Worm (Caenorhabditis elegans) whole organism, young adult: Measurements from ENCODE around the gene plg-1.
A peak's percentile ranks its signal among the peaks of the same experiment; 100 is the strongest.

Experiments
- B0035.1 ChIP-seq: sonication (generic microtip); optimal IDR thresholded peaks from 2 replicates; lab custom pipeline; 2016; ENCODE audit warnings: missing genetic modification characterization, mild to moderate bottlenecking, missing compliant biosample characterization, missing genotype, missing genetic modification reagents
- D2030.7 ChIP-seq: fragments of 200-800 bp; sonication (Bioruptor generic); IDR thresholded peaks from 2 replicates; pipeline ENCODE4 v1.3.6; 2022; ENCODE audit warnings: missing genetic modification reagents, missing genetic modification characterization, missing compliant biosample characterization
- F10E7.11 ChIP-seq: sonication (generic microtip); optimal IDR thresholded peaks from 2 replicates; lab custom pipeline; 2017; ENCODE audit warnings: mild to moderate bottlenecking, missing genetic modification characterization, moderate library complexity, missing compliant biosample characterization
- F33H1.4 ChIP-seq: fragments of 200-800 bp; sonication (Bioruptor generic); IDR thresholded peaks from 2 replicates; pipeline ENCODE4 v1.3.6; 2022; ENCODE audit warnings: missing genetic modification reagents, missing genetic modification characterization, missing compliant biosample characterization
- F39B2.1 ChIP-seq: fragments of 200-800 bp; sonication (Bioruptor generic); IDR thresholded peaks from 2 replicates; pipeline ENCODE4 v1.3.6; 2022; ENCODE audit warnings: missing genetic modification reagents, missing genetic modification characterization, missing compliant biosample characterization
- F49E8.2 ChIP-seq: sonication (generic microtip); optimal IDR thresholded peaks from 3 replicates; lab custom pipeline; 2017; ENCODE audit warnings: missing genetic modification characterization, mild to moderate bottlenecking, missing compliant biosample characterization, antibody characterized with exemption, moderate library complexity; ENCODE audit not compliant: insufficient read depth
- F52B5.7 ChIP-seq: sonication (generic microtip); optimal IDR thresholded peaks from 2 replicates; lab custom pipeline; 2016; ENCODE audit warnings: mild to moderate bottlenecking, missing genetic modification characterization, missing compliant biosample characterization
- F55B11.4 ChIP-seq: sonication (generic microtip); optimal IDR thresholded peaks from 2 replicates; lab custom pipeline; 2016; ENCODE audit warnings: missing compliant biosample characterization, missing genetic modification characterization, borderline replicate concordance; ENCODE audit not compliant: insufficient read depth
- F57A8.1 ChIP-seq: fragments of 200-800 bp; sonication (Bioruptor generic); optimal IDR thresholded peaks from 2 replicates; lab custom pipeline; 2018; ENCODE audit warnings: mild to moderate bottlenecking, missing genetic modification characterization, moderate library complexity, missing compliant biosample characterization
- K11D2.4 ChIP-seq: fragments of 200-800 bp; sonication (Bioruptor generic); IDR thresholded peaks from 2 replicates; pipeline ENCODE4 v1.3.6; 2022; ENCODE audit warnings: missing genetic modification reagents, missing genetic modification characterization, missing compliant biosample characterization
- T07F8.4 ChIP-seq: sonication (generic microtip); optimal IDR thresholded peaks from 2 replicates; lab custom pipeline; 2016; ENCODE audit warnings: mild to moderate bottlenecking, missing genetic modification characterization, moderate library complexity, missing compliant biosample characterization
- Y56A3A.18 ChIP-seq: fragments of 200-800 bp; sonication (Bioruptor generic); IDR thresholded peaks from 2 replicates; pipeline ENCODE4 v1.3.6; 2022; ENCODE audit warnings: missing genetic modification reagents, missing genetic modification characterization, missing compliant biosample characterization
- Y67H2A.10 ChIP-seq: fragments of 200-800 bp; sonication (Bioruptor generic); conservative IDR thresholded peaks from 2 replicates; pipeline ENCODE4 v1.3.6; 2022; ENCODE audit warnings: missing genetic modification reagents, missing genetic modification characterization, missing compliant biosample characterization
- Y79H2A.3 ChIP-seq: fragments of 200-800 bp; sonication (Bioruptor generic); conservative IDR thresholded peaks from 2 replicates; pipeline ENCODE4 v1.3.6; 2022; ENCODE audit warnings: missing genetic modification reagents, missing genetic modification characterization, missing compliant biosample characterization
- athp-1 ChIP-seq: sonication (generic microtip); optimal IDR thresholded peaks from 2 replicates; lab custom pipeline; 2017; ENCODE audit warnings: mild to moderate bottlenecking, missing genetic modification characterization, missing compliant biosample characterization
- ceh-91 ChIP-seq: fragments of 200-800 bp; sonication (Bioruptor generic); IDR thresholded peaks from 2 replicates; pipeline ENCODE4 v1.3.6; 2022; ENCODE audit warnings: missing genetic modification reagents, missing genetic modification characterization, missing compliant biosample characterization
- chd-7 ChIP-seq: sonication (generic microtip); optimal IDR thresholded peaks from 2 replicates; lab custom pipeline; 2016; ENCODE audit warnings: mild to moderate bottlenecking, missing genetic modification characterization, moderate library complexity, missing compliant biosample characterization
- die-1 ChIP-seq: sonication (generic microtip); optimal IDR thresholded peaks from 2 replicates; lab custom pipeline; 2016; ENCODE audit warnings: missing genotype, mild to moderate bottlenecking, missing genetic modification characterization, missing compliant biosample characterization
- dpl-1 ChIP-seq: fragments of 150-350 bp; optimal IDR thresholded peaks from 2 replicates; lab custom pipeline; 2014; ENCODE audit warnings: missing biosample characterization, missing genetic modification reagents, missing genetic modification characterization
- egl-44 ChIP-seq: fragments of 200-800 bp; sonication (Bioruptor generic); IDR thresholded peaks from 2 replicates; pipeline ENCODE4 v1.3.6; 2022; ENCODE audit warnings: missing genetic modification reagents, missing genetic modification characterization, missing compliant biosample characterization
- him-1 ChIP-seq: sonication (generic microtip); optimal IDR thresholded peaks from 2 replicates; lab custom pipeline; 2016; ENCODE audit warnings: missing genotype, missing genetic modification reagents, missing genetic modification characterization, missing compliant biosample characterization
- hlh-12 ChIP-seq: sonication (generic microtip); optimal IDR thresholded peaks from 2 replicates; lab custom pipeline; 2016; ENCODE audit warnings: missing genetic modification characterization, missing compliant biosample characterization
- hmg-1.2 ChIP-seq: fragments of 200-800 bp; sonication (Bioruptor generic); IDR thresholded peaks from 2 replicates; pipeline ENCODE4 v1.3.6; 2022; ENCODE audit warnings: missing genetic modification reagents, missing genetic modification characterization, missing compliant biosample characterization
- hrde-1 ChIP-seq: sonication (generic microtip); optimal IDR thresholded peaks from 2 replicates; lab custom pipeline; 2016; ENCODE audit warnings: missing genetic modification characterization, mild to moderate bottlenecking, missing compliant biosample characterization, moderate library complexity, missing genotype, missing genetic modification reagents, borderline replicate concordance
- lag-1 ChIP-seq: fragments of 200-800 bp; sonication (Bioruptor generic); IDR thresholded peaks from 2 replicates; pipeline ENCODE4 v1.3.6; 2022; ENCODE audit warnings: missing genetic modification reagents, missing genetic modification characterization, missing compliant biosample characterization
- lin-26 ChIP-seq: fragments of 200-800 bp; sonication (Bioruptor generic); IDR thresholded peaks from 2 replicates; pipeline ENCODE4 v1.3.6; 2022; ENCODE audit warnings: missing genetic modification reagents, missing genetic modification characterization, missing compliant biosample characterization
- lin-40 ChIP-seq: sonication (generic microtip); optimal IDR thresholded peaks from 2 replicates; lab custom pipeline; 2016; ENCODE audit warnings: missing genetic modification characterization, mild to moderate bottlenecking, missing compliant biosample characterization, missing genotype, missing genetic modification reagents
- mes-4 ChIP-seq: sonication (generic microtip); optimal IDR thresholded peaks from 2 replicates; lab custom pipeline; 2016; ENCODE audit warnings: missing genotype, missing genetic modification characterization, missing compliant biosample characterization
- nfya-1 ChIP-seq: sonication (generic microtip); optimal IDR thresholded peaks from 2 replicates; lab custom pipeline; 2017; ENCODE audit warnings: antibody characterized with exemption, missing compliant biosample characterization, missing genetic modification characterization, borderline replicate concordance; ENCODE audit not compliant: insufficient read depth
- nfya-2 ChIP-seq: fragments of 200-800 bp; sonication (Bioruptor generic); IDR thresholded peaks from 2 replicates; pipeline ENCODE4 v1.3.6; 2022; ENCODE audit warnings: missing genetic modification reagents, missing genetic modification characterization, missing compliant biosample characterization
- nhr-179 ChIP-seq: sonication (generic microtip); optimal IDR thresholded peaks from 2 replicates; lab custom pipeline; 2016; ENCODE audit warnings: mild to moderate bottlenecking, missing genetic modification characterization, missing compliant biosample characterization
- nhr-80 ChIP-seq: sonication (generic microtip); optimal IDR thresholded peaks from 2 replicates; lab custom pipeline; 2016; ENCODE audit warnings: missing genetic modification characterization, missing compliant biosample characterization
- nhr-90 ChIP-seq: sonication (generic microtip); optimal IDR thresholded peaks from 2 replicates; lab custom pipeline; 2016; ENCODE audit warnings: missing genotype, mild to moderate bottlenecking, missing genetic modification characterization, missing compliant biosample characterization
- pbrm-1 ChIP-seq: fragments of 200-800 bp; sonication (Bioruptor generic); IDR thresholded peaks from 2 replicates; pipeline ENCODE4 v1.3.6; 2022; ENCODE audit warnings: missing genetic modification reagents, missing genetic modification characterization, missing compliant biosample characterization
- rcor-1 ChIP-seq: fragments of 200-800 bp; sonication (Bioruptor generic); IDR thresholded peaks from 2 replicates; pipeline ENCODE4 v1.3.6; 2022; ENCODE audit warnings: missing genetic modification reagents, missing genetic modification characterization, missing compliant biosample characterization
- snpc-1.1 ChIP-seq: sonication (generic microtip); optimal IDR thresholded peaks from 2 replicates; lab custom pipeline; 2017; ENCODE audit warnings: missing genetic modification characterization, mild to moderate bottlenecking, missing compliant biosample characterization, antibody characterized with exemption, moderate library complexity, missing genotype, missing genetic modification reagents; ENCODE audit not compliant: insufficient read depth
- somi-1 ChIP-seq: fragments of 200-800 bp; sonication (Bioruptor generic); optimal IDR thresholded peaks from 2 replicates; lab custom pipeline; 2018; ENCODE audit warnings: mild to moderate bottlenecking, missing genetic modification characterization, missing compliant biosample characterization
- sptf-2 ChIP-seq: fragments of 200-800 bp; sonication (Bioruptor generic); optimal IDR thresholded peaks from 2 replicates; lab custom pipeline; 2018; ENCODE audit warnings: mild to moderate bottlenecking, missing genetic modification characterization, missing compliant biosample characterization
- tbp1 ChIP-seq: fragments of 200-800 bp; sonication (Bioruptor generic); optimal IDR thresholded peaks from 2 replicates; lab custom pipeline; 2018; ENCODE audit warnings: mild to moderate bottlenecking, missing genetic modification characterization, missing compliant biosample characterization
- tbx-9 ChIP-seq: sonication (generic microtip); optimal IDR thresholded peaks from 2 replicates; lab custom pipeline; 2016; ENCODE audit warnings: borderline replicate concordance, missing genetic modification characterization, inconsistent platforms, missing compliant biosample characterization
- tlf-1 ChIP-seq: fragments of 200-800 bp; sonication (Bioruptor generic); optimal IDR thresholded peaks from 2 replicates; lab custom pipeline; 2018; ENCODE audit warnings: mild to moderate bottlenecking, missing genetic modification characterization, missing compliant biosample characterization
- unc-130 ChIP-seq: sonication (generic microtip); optimal IDR thresholded peaks from 2 replicates; lab custom pipeline; 2016; ENCODE audit warnings: missing genetic modification reagents, missing genetic modification characterization, missing compliant biosample characterization
- unc-62 ChIP-seq: fragments of 150-350 bp; optimal IDR thresholded peaks from 2 replicates; lab custom pipeline; 2014; ENCODE audit warnings: missing biosample characterization, missing genetic modification reagents, missing genetic modification characterization
- xnd-1 ChIP-seq: sonication (generic microtip); optimal IDR thresholded peaks from 2 replicates; lab custom pipeline; 2016; ENCODE audit warnings: missing genotype, missing genetic modification reagents, missing genetic modification characterization, missing compliant biosample characterization
- zim-3 ChIP-seq: sonication (generic microtip); optimal IDR thresholded peaks from 2 replicates; lab custom pipeline; 2017; ENCODE audit warnings: mild to moderate bottlenecking, missing genetic modification characterization, moderate library complexity, missing compliant biosample characterization
- ztf-25 ChIP-seq: fragments of 200-800 bp; sonication (Bioruptor generic); IDR thresholded peaks from 2 replicates; pipeline ENCODE4 v1.3.6; 2022; ENCODE audit warnings: missing genetic modification reagents, missing genetic modification characterization, missing compliant biosample characterization
- ztf-28 ChIP-seq: fragments of 200-800 bp; sonication (Bioruptor generic); IDR thresholded peaks from 2 replicates; pipeline ENCODE4 v1.3.6; 2022; ENCODE audit warnings: missing genetic modification reagents, missing genetic modification characterization, missing compliant biosample characterization
- ztf-6 ChIP-seq: fragments of 200-800 bp; sonication (Bioruptor generic); IDR thresholded peaks from 2 replicates; pipeline ENCODE4 v1.3.6; 2022; ENCODE audit warnings: missing genetic modification reagents, missing genetic modification characterization, missing compliant biosample characterization

The plg-1 gene

DNA sequence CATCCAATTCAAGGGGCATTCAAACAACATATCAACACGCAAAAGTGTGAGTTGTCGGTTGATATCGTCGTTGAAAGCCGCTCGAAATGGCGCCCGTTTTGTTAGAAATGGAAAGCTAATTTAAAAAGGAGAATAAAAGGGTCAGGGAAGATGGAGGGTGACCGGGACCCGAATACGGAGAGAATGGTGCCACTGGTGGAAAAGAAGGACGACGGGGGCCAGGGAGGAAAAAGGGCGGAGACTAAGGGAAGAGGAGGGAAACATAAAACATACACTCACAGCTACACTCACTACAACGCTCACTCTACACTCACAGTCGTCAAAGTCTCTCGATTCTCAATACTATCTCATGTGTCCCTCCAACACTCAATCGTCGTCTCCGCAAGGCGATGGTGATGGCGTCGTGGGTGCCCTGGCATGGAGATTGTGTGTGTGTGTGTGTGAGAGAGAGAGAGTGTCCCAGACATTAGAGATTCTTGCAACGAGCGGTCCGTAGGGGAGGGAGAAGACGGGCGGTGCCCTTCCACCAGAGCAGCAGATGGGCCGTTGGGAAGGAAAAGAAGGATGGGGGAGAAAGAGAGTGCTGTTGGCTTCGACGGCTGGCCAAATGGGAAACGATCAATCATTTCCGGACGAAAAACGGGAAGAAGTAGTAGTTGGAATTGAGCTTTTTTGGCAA, 22.1 kb downstream of the plg-1 start (continued):
- TF ChIP-seq tlf-1 (GFP tag; lab: Kevin White, UChicago) (no peak), zim-3 (no peak), lin-40 (tag; lab: Kevin White, UChicago) (peak; percentile 68), xnd-1 (no peak), dpl-1 (GFP tag; lab: Kevin White, UChicago) (no peak), hrde-1 (tag; lab: Kevin White, UChicago) (no peak), pbrm-1 (GFP tag; lab: Robert Waterston, UW) (0 out of 2 replicates have a peak, but pooled peaks have one; percentile 33), D2030.7 (GFP tag; lab: Robert Waterston, UW) (no peak), mes-4 (no peak), him-1 (tag; lab: Kevin White, UChicago) (no peak), egl-44 (GFP tag; lab: Robert Waterston, UW) (no peak), Y56A3A.18 (no peak), nfya-1 (tag; lab: Kevin White, UChicago) (no peak), K11D2.4 (GFP tag; lab: Robert Waterston, UW) (0 out of 2 replicates have a peak, but pooled peaks have one; percentile 23), nhr-179 (no peak), nfya-2 (no peak), tbp1 (GFP tag; lab: Kevin White, UChicago) (peak; percentile 8), F39B2.1 (no peak), Y79H2A.3 (GFP tag; lab: Robert Waterston, UW) (no peak), lin-26 (GFP tag; lab: Robert Waterston, UW) (no peak), chd-7 (peak; percentile 76), die-1 (peak; percentile 15), F55B11.4 (tag; lab: Kevin White, UChicago) (no peak), nhr-90 (tag; lab: Kevin White, UChicago) (no peak), F57A8.1 (GFP tag; lab: Kevin White, UChicago) (no peak), F10E7.11 (tag; lab: Kevin White, UChicago) (no peak), athp-1 (no peak), somi-1 (GFP tag; lab: Kevin White, UChicago) (peak; percentile 52), F52B5.7 (no peak), snpc-1.1 (tag; lab: Kevin White, UChicago) (no peak), ztf-25 (GFP tag; lab: Robert Waterston, UW) (no peak), sptf-2 (GFP tag; lab: Kevin White, UChicago) (no peak), hlh-12 (no peak), ztf-6 (GFP tag; lab: Robert Waterston, UW) (no peak), T07F8.4 (tag; lab: Kevin White, UChicago) (no peak), ceh-91 (no peak), nhr-80 (tag; lab: Kevin White, UChicago) (no peak), F33H1.4 (GFP tag; lab: Robert Waterston, UW) (no peak), unc-130 (GFP tag; lab: Kevin White, UChicago) (no peak), unc-62 (GFP tag; lab: Kevin White, UChicago) (no peak), F49E8.2 (tag; lab: Kevin White, UChicago) (no peak), hmg-1.2 (peak; percentile 91), Y67H2A.10 (GFP tag; lab: Robert Waterston, UW) (no peak), tbx-9 (tag; lab: Kevin White, UChicago) (no peak), lag-1 (GFP tag; lab: Robert Waterston, UW) (no peak), ztf-28 (no peak), rcor-1 (no peak), B0035.1 (tag; lab: Kevin White, UChicago) (no peak)
